Worm (Caenorhabditis elegans): ENCODE measurements around the gene fsn-1.

DNA sequence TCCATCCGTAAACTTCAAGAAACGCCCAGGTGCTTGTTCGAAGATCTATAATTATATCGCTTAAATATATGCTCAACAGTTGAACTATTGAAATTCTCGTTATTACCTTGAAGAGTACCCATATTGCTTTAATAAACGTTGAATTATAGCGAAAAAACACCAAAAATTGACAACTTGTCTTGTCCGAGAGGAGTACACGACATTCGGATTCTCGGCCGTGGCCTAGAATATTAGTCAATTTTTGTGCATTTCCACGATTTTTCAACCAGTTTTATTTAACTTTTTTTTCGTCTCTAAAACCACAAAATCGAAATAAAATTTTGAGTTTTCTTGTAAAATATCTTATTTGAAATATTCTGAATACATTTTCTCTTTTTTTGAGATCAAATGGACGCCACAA is 24.8 kb upstream of the fsn-1 start, which contains the start of the genes F26F4.9 and cee-1:
- TF ChIP-seq nhr-12 (tag; optimal IDR thresholded peaks at IDR 0.05), result no peak
- no peak for TF ChIP-seq mdl-1 (tag; optimal IDR thresholded peaks at IDR 0.05)
- no peak for TF ChIP-seq zag-1 (tag; optimal IDR thresholded peaks at IDR 0.05)
- no peak for TF ChIP-seq ZK546.5 (tag; optimal IDR thresholded peaks at IDR 0.05)
- no peak for TF ChIP-seq nhr-237 (tag; optimal IDR thresholded peaks at IDR 0.05)
- TF ChIP-seq sma-9 (GFP tag; optimal IDR thresholded peaks at IDR 0.05), result peak; percentile 67
- no peak for TF ChIP-seq sma-9 (tag; optimal IDR thresholded peaks at IDR 0.05)
- no peak for TF ChIP-seq ama-1 (optimal IDR thresholded peaks at IDR 0.05)
- no peak for TF ChIP-seq nhr-77 (tag; optimal IDR thresholded peaks at IDR 0.05)
- TF ChIP-seq nhr-11 (tag; optimal IDR thresholded peaks at IDR 0.05), result no peak
- TF ChIP-seq ceh-16 (tag; optimal IDR thresholded peaks at IDR 0.05), result no peak
- peak; percentile 68 for TF ChIP-seq F13H6.1 (tag; optimal IDR thresholded peaks at IDR 0.05)
- no peak for TF ChIP-seq alr-1 (tag; optimal IDR thresholded peaks at IDR 0.05)
